Fruit fly (Drosophila melanogaster) whole organism, embryonic: ENCODE results near the gene CG13898.

Source experiments
- CG10654 ChIP-seq: fragments of 200-800 bp; sonication (Bioruptor generic); optimal IDR thresholded peaks from 2 replicates; lab custom pipeline; 2016; ENCODE audit warnings: missing biosample characterization, missing genetic modification characterization
- tx ChIP-seq: fragments of 200-800 bp; sonication (Bioruptor generic); optimal IDR thresholded peaks from 2 replicates; lab custom pipeline; 2016; ENCODE audit warnings: missing biosample characterization, missing genetic modification characterization

DNA sequence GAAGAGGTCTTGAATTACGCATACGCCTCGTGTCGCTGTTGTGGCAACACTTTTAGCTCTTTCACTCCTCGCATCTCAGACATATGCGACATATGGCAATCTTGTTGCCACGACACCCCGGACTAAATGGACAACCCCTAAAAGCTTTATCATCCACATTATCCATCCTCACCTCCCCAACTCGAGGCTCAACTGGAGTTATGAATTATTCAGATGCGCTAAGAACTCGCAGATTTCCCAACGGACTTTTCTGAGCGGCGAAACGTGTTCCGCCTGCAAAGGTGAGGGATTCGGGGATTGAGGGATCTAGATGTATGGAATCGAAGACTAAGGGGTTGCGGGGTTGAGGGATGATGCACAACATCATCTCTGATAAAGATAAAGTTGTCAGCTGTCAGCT lies 27.2 kb downstream of the CG13898 start:
- TF ChIP-seq tx (GFP tag; lab: Kevin White, UChicago) (no peak), CG10654 (GFP tag; lab: Kevin White, UChicago) (no peak)
